Fruit fly (Drosophila melanogaster) Kc167 (cell line): ENCODE data around the gene Meics.

ENCODE experiments used
- Myc ChIP-seq: fragments of >200 bp; optimal IDR thresholded peaks from 2 replicates; lab custom pipeline; 2017; ENCODE audit warnings: missing external identifiers
- Sin3A ChIP-seq: fragments of >200 bp; optimal IDR thresholded peaks from 2 replicates; lab custom pipeline; 2018; ENCODE audit warnings: missing external identifiers
- h ChIP-seq: fragments of >200 bp; optimal IDR thresholded peaks from 3 replicates; lab custom pipeline; 2018; ENCODE audit warnings: missing external identifiers
- insv ChIP-seq: fragments of >200 bp; optimal IDR thresholded peaks from 3 replicates; lab custom pipeline; 2018; ENCODE audit warnings: missing external identifiers
- psq ChIP-seq: fragments of >200 bp; optimal IDR thresholded peaks from 2 replicates; lab custom pipeline; 2017; ENCODE audit warnings: missing external identifiers
- ttk ChIP-seq: sonication (Bioruptor generic); optimal IDR thresholded peaks from 2 replicates; lab custom pipeline; 2017; ENCODE audit warnings: missing external identifiers

- TF ChIP-seq insv (lab: Kevin White, UChicago) = no peak
- TF ChIP-seq Myc (lab: Kevin White, UChicago) = no peak
- TF ChIP-seq h (lab: Kevin White, UChicago) = no peak
- no peak for TF ChIP-seq psq (lab: Kevin White, UChicago)
- TF ChIP-seq Sin3A (lab: Kevin White, UChicago) = no peak
- TF ChIP-seq ttk (lab: Kevin White, UChicago) = no peak
Observed at dm6 chr3L:13934902-13935301, 29.6 kb downstream of the Meics start.
